Fruit fly (Drosophila melanogaster) whole organism, embryonic: Measurements from ENCODE around the gene ppk17.

Experiments used
- Antp ChIP-seq: fragments of 200-800 bp; sonication (Bioruptor generic); optimal IDR thresholded peaks from 3 replicates; lab custom pipeline; 2016; ENCODE audit warnings: missing biosample characterization, missing genetic modification characterization
- Bgb ChIP-seq: fragments of 200-800 bp; sonication (Bioruptor generic); IDR thresholded peaks from 2 replicates; pipeline ENCODE4 v1.3.6; 2022; ENCODE audit warnings: missing biosample characterization, missing genetic modification characterization; ENCODE audit not compliant: partially characterized antibody
- CG1024 ChIP-seq: fragments of 200-800 bp; sonication (Bioruptor generic); IDR thresholded peaks from 2 replicates; pipeline ENCODE4 v1.3.6; 2022; ENCODE audit warnings: missing biosample characterization, missing genetic modification characterization
- CG10543 ChIP-seq: fragments of 200-800 bp; sonication (Bioruptor generic); optimal IDR thresholded peaks from 3 replicates; lab custom pipeline; 2017; ENCODE audit warnings: missing biosample characterization, mild to moderate bottlenecking, missing genetic modification characterization, moderate library complexity
- CG11723 ChIP-seq: fragments of 200-800 bp; sonication (Bioruptor generic); optimal IDR thresholded peaks from 2 replicates; lab custom pipeline; 2017; ENCODE audit warnings: missing biosample characterization, mild to moderate bottlenecking, missing genetic modification characterization
- CG12071 ChIP-seq: fragments of 200-800 bp; sonication (Bioruptor generic); optimal IDR thresholded peaks from 3 replicates; lab custom pipeline; 2018; ENCODE audit warnings: missing biosample characterization, mild to moderate bottlenecking, missing genetic modification characterization
- CG15696 ChIP-seq: fragments of 200-800 bp; sonication (Bioruptor generic); optimal IDR thresholded peaks from 2 replicates; lab custom pipeline; 2019; ENCODE audit warnings: missing biosample characterization, mild to moderate bottlenecking, missing genetic modification characterization, moderate library complexity
- CG17385 ChIP-seq: fragments of 200-800 bp; sonication (Bioruptor generic); optimal IDR thresholded peaks from 3 replicates; lab custom pipeline; 2018; ENCODE audit warnings: missing biosample characterization, mild to moderate bottlenecking, missing genetic modification characterization
- CG18599 ChIP-seq: fragments of 200-800 bp; sonication (Bioruptor generic); optimal IDR thresholded peaks from 3 replicates; lab custom pipeline; 2017; ENCODE audit warnings: missing biosample characterization, missing genetic modification characterization, mild to moderate bottlenecking, moderate library complexity, missing genetic modification reagents
- CG2116 ChIP-seq: fragments of 200-800 bp; sonication (Bioruptor generic); optimal IDR thresholded peaks from 3 replicates; lab custom pipeline; 2018; ENCODE audit warnings: missing biosample characterization, mild to moderate bottlenecking, missing genetic modification characterization
- CG31365 ChIP-seq: fragments of 200-800 bp; sonication (Bioruptor generic); optimal IDR thresholded peaks from 2 replicates; lab custom pipeline; 2018; ENCODE audit warnings: missing biosample characterization, mild to moderate bottlenecking, missing genetic modification characterization
- CG3847 ChIP-seq: fragments of 200-800 bp; sonication (Bioruptor generic); IDR thresholded peaks from 2 replicates; pipeline ENCODE4 v1.3.6; 2022; ENCODE audit warnings: missing biosample characterization, missing genetic modification characterization
- CG4617 ChIP-seq: fragments of 200-800 bp; sonication (Bioruptor generic); optimal IDR thresholded peaks from 3 replicates; lab custom pipeline; 2016; ENCODE audit warnings: missing biosample characterization, missing genetic modification characterization, borderline replicate concordance
- CG6683 ChIP-seq: fragments of 200-800 bp; sonication (Bioruptor generic); optimal IDR thresholded peaks from 2 replicates; lab custom pipeline; 2017; ENCODE audit warnings: missing biosample characterization, mild to moderate bottlenecking, missing genetic modification characterization, missing genetic modification reagents
- CG9609 ChIP-seq: fragments of 200-800 bp; sonication (Bioruptor generic); optimal IDR thresholded peaks from 3 replicates; lab custom pipeline; 2016; ENCODE audit warnings: missing biosample characterization, missing genetic modification characterization
- CG9932 ChIP-seq: fragments of 200-800 bp; sonication (Bioruptor generic); IDR thresholded peaks from 2 replicates; pipeline ENCODE4 v1.3.6; 2022; ENCODE audit warnings: missing biosample characterization, missing genetic modification characterization
- D ChIP-seq, 2 experiments: fragments of 200-800 bp in 1 of 2; fragments of >200 bp in 1 of 2; sonication (Bioruptor generic) in 1 of 2; optimal IDR thresholded peaks; 2 replicates in 1 of 2; 3 replicates in 1 of 2; lab custom pipeline; 2017; ENCODE audit warnings: mild to moderate bottlenecking in 1 of 2, missing biosample characterization in 1 of 2, missing genetic modification characterization in 1 of 2, missing genetic modification reagents in 1 of 2
- Dip2 ChIP-seq: fragments of 200-800 bp; sonication (Bioruptor generic); IDR thresholded peaks from 2 replicates; pipeline ENCODE4 v1.3.6; 2022; ENCODE audit warnings: missing biosample characterization, missing genetic modification characterization
- Doc2 ChIP-seq: fragments of 200-800 bp; sonication (Bioruptor generic); IDR thresholded peaks from 2 replicates; pipeline ENCODE4 v1.3.6; 2022; ENCODE audit warnings: missing biosample characterization, missing genetic modification characterization
- Dp ChIP-seq: fragments of 200-800 bp; sonication (Bioruptor generic); optimal IDR thresholded peaks from 2 replicates; lab custom pipeline; 2018; ENCODE audit warnings: missing biosample characterization, mild to moderate bottlenecking, missing genetic modification characterization, moderate library complexity
- Gug ChIP-seq: fragments of 200-800 bp; sonication (Bioruptor generic); IDR thresholded peaks from 4 replicates; pipeline ENCODE4 v1.3.6; 2022; ENCODE audit warnings: missing biosample characterization, missing genetic modification characterization
- H2.0 ChIP-seq: fragments of 200-800 bp; sonication (Bioruptor generic); IDR thresholded peaks from 2 replicates; pipeline ENCODE4 v1.3.6; 2022; ENCODE audit warnings: missing biosample characterization, missing genetic modification characterization
- Hmx ChIP-seq: fragments of 200-800 bp; sonication (Bioruptor generic); optimal IDR thresholded peaks from 2 replicates; lab custom pipeline; 2016; ENCODE audit warnings: missing biosample characterization, missing genetic modification characterization
- Max ChIP-seq: fragments of 200-800 bp; sonication (Bioruptor generic); optimal IDR thresholded peaks from 2 replicates; lab custom pipeline; 2016; ENCODE audit warnings: missing biosample characterization, mild to moderate bottlenecking, missing genetic modification characterization
- Optix ChIP-seq: fragments of 200-800 bp; sonication (Bioruptor generic); IDR thresholded peaks from 3 replicates; pipeline ENCODE4 v1.3.6; 2022; ENCODE audit warnings: missing biosample characterization, missing genetic modification characterization
- Ptx1 ChIP-seq: fragments of 200-800 bp; sonication (Bioruptor generic); IDR thresholded peaks from 2 replicates; pipeline ENCODE4 v1.3.6; 2022; ENCODE audit warnings: missing biosample characterization, missing genetic modification characterization
- Tbp ChIP-seq: fragments of >200 bp; optimal IDR thresholded peaks from 2 replicates; lab custom pipeline; 2018; ENCODE audit warnings: missing biosample characterization, missing genetic modification characterization
- Xrp1 ChIP-seq: fragments of 200-800 bp; sonication (Bioruptor generic); IDR thresholded peaks from 2 replicates; pipeline ENCODE4 v1.3.6; 2022; ENCODE audit warnings: missing biosample characterization, missing genetic modification characterization
- ap ChIP-seq: fragments of 200-800 bp; sonication (Bioruptor generic); IDR thresholded peaks from 2 replicates; pipeline ENCODE4 v1.3.6; 2022; ENCODE audit warnings: missing biosample characterization, missing genetic modification characterization
- ara ChIP-seq: fragments of 200-800 bp; sonication (Bioruptor generic); IDR thresholded peaks from 2 replicates; pipeline ENCODE4 v1.3.6; 2022; ENCODE audit warnings: missing biosample characterization, missing genetic modification characterization
- az2 ChIP-seq: fragments of 200-800 bp; sonication (Bioruptor generic); optimal IDR thresholded peaks from 3 replicates; lab custom pipeline; 2016; ENCODE audit warnings: missing biosample characterization, missing genetic modification characterization
- bowl ChIP-seq: fragments of 200-800 bp; sonication (Bioruptor generic); IDR thresholded peaks from 2 replicates; pipeline ENCODE4 v1.3.6; 2022; ENCODE audit warnings: missing biosample characterization, missing genetic modification characterization
- cg ChIP-seq: fragments of 200-800 bp; sonication (Bioruptor generic); optimal IDR thresholded peaks from 3 replicates; lab custom pipeline; 2019; ENCODE audit warnings: missing biosample characterization, mild to moderate bottlenecking, missing genetic modification characterization, moderate library complexity
- chif ChIP-seq, 2 experiments: fragments of 200-800 bp; sonication (Bioruptor generic); optimal IDR thresholded peaks; 3 replicates each; lab custom pipeline; 2016; ENCODE audit warnings: missing biosample characterization in 2 of 2, missing genetic modification characterization in 2 of 2
- fd64A ChIP-seq: fragments of 200-800 bp; sonication (Bioruptor generic); optimal IDR thresholded peaks from 3 replicates; lab custom pipeline; 2018; ENCODE audit warnings: missing biosample characterization, mild to moderate bottlenecking, missing genetic modification characterization
- fu2 ChIP-seq: fragments of 200-800 bp; sonication (Bioruptor generic); optimal IDR thresholded peaks from 2 replicates; lab custom pipeline; 2016; ENCODE audit warnings: missing biosample characterization, missing genetic modification characterization
- gt ChIP-seq: fragments of 200-800 bp; sonication (Bioruptor generic); IDR thresholded peaks from 2 replicates; pipeline ENCODE4 v1.3.6; 2022; ENCODE audit warnings: missing biosample characterization, missing genetic modification characterization
- hkb ChIP-seq, 2 experiments: fragments of 200-800 bp in 1 of 2; fragments of >200 bp in 1 of 2; sonication (Bioruptor generic) in 1 of 2; IDR thresholded peaks in 1 of 2; optimal IDR thresholded peaks in 1 of 2; 2 replicates each; pipeline versions ENCODE4 v1.3.6 to Lab custom; 2017 to 2022; ENCODE audit warnings: missing biosample characterization in 1 of 2, missing genetic modification characterization in 1 of 2
- lilli ChIP-seq: fragments of 200-800 bp; sonication (Bioruptor generic); optimal IDR thresholded peaks from 3 replicates; lab custom pipeline; 2016; ENCODE audit warnings: missing biosample characterization, missing genetic modification characterization
- mam ChIP-seq: fragments of 200-800 bp; sonication (Bioruptor generic); optimal IDR thresholded peaks from 3 replicates; lab custom pipeline; 2016; ENCODE audit warnings: missing biosample characterization, missing genetic modification characterization
- pb ChIP-seq: fragments of 200-800 bp; sonication (Bioruptor generic); optimal IDR thresholded peaks from 3 replicates; lab custom pipeline; 2016; ENCODE audit warnings: missing biosample characterization, missing genetic modification characterization
- pho ChIP-seq: fragments of 200-800 bp; sonication (Bioruptor generic); optimal IDR thresholded peaks from 2 replicates; lab custom pipeline; 2016; ENCODE audit warnings: missing biosample characterization, missing genetic modification characterization
- pita ChIP-seq: fragments of 200-800 bp; sonication (Bioruptor generic); optimal IDR thresholded peaks from 2 replicates; lab custom pipeline; 2017; ENCODE audit warnings: missing biosample characterization, mild to moderate bottlenecking, missing genetic modification characterization
- pzg ChIP-seq: fragments of 200-800 bp; sonication (Bioruptor generic); optimal IDR thresholded peaks from 3 replicates; lab custom pipeline; 2018; ENCODE audit warnings: missing biosample characterization, mild to moderate bottlenecking, missing genetic modification characterization, moderate library complexity
- sima ChIP-seq: fragments of 200-800 bp; sonication (Bioruptor generic); optimal IDR thresholded peaks from 2 replicates; lab custom pipeline; 2016; ENCODE audit warnings: missing biosample characterization, missing genetic modification characterization
- trh ChIP-seq: fragments of 200-800 bp; sonication (Bioruptor generic); optimal IDR thresholded peaks from 2 replicates; lab custom pipeline; 2016; ENCODE audit warnings: missing biosample characterization, missing genetic modification characterization
- unpg ChIP-seq: fragments of 200-800 bp; sonication (Bioruptor generic); optimal IDR thresholded peaks from 3 replicates; lab custom pipeline; 2018; ENCODE audit warnings: missing biosample characterization, mild to moderate bottlenecking, missing genetic modification characterization, moderate library complexity
- wdn ChIP-seq: fragments of 200-800 bp; sonication (Bioruptor generic); IDR thresholded peaks from 2 replicates; pipeline ENCODE4 v1.3.6; 2022; ENCODE audit warnings: missing biosample characterization, missing genetic modification characterization

The ppk17 gene

dm6 chr2L:16720707-16721700 is 39.4 kb downstream of the ppk17 start (continued):
- peak; percentile 93 for TF ChIP-seq CG9932
- TF ChIP-seq lilli (GFP tag; lab: Kevin White, UChicago), result peak; percentile 88
- peak; percentile 77 for TF ChIP-seq fd64A (GFP tag; lab: Kevin White, UChicago)
- TF ChIP-seq ara (GFP tag; lab: Robert Waterston, UW), result peak; percentile 96
- peak; percentile 79 for TF ChIP-seq pho (GFP tag; lab: Kevin White, UChicago)
- peak; percentile 74 for TF ChIP-seq trh (GFP tag; lab: Kevin White, UChicago)
- peak; percentile 92 for TF ChIP-seq CG18599 (GFP tag; lab: Kevin White, UChicago)
- TF ChIP-seq mam (GFP tag; lab: Kevin White, UChicago), result peak; percentile 56
- peak; percentile 91 for TF ChIP-seq CG3847 (GFP tag; lab: Robert Waterston, UW)
- no peak for TF ChIP-seq Bgb (GFP tag; lab: Robert Waterston, UW)
- peak; percentile 59 to 87 for TF ChIP-seq chif (GFP tag; optimal IDR thresholded peaks at IDR 0.05; lab: Kevin White, UChicago)
- TF ChIP-seq H2.0, result peak; percentile 93
- peak; percentile 46 for TF ChIP-seq fu2 (GFP tag; lab: Kevin White, UChicago)
- peak; percentile 98 for TF ChIP-seq Xrp1 (GFP tag; lab: Robert Waterston, UW)
- TF ChIP-seq cg, result peak; percentile 57
- peak; percentile 46 for TF ChIP-seq CG31365 (tag; lab: Kevin White, UChicago)
- TF ChIP-seq pita (GFP tag; lab: Kevin White, UChicago), result no peak
- TF ChIP-seq az2 (GFP tag; lab: Kevin White, UChicago), result peak; percentile 79
- TF ChIP-seq Antp (GFP tag; lab: Kevin White, UChicago), result peak; percentile 61
- TF ChIP-seq bowl, result peak; percentile 91
- TF ChIP-seq CG12071 (GFP tag; lab: Kevin White, UChicago), result peak; percentile 76
- TF ChIP-seq pzg, result peak; percentile 3
- no peak for TF ChIP-seq D (optimal IDR thresholded peaks at IDR 0.05; lab: Kevin White, UChicago)
- TF ChIP-seq D (GFP tag; optimal IDR thresholded peaks at IDR 0.05; lab: Kevin White, UChicago), result peak; percentile 91
- TF ChIP-seq CG1024 (GFP tag; lab: Robert Waterston, UW), result peak; percentile 83
- TF ChIP-seq CG2116, result peak; percentile 64
- peak; percentile 82 for TF ChIP-seq CG6683 (GFP tag; lab: Kevin White, UChicago)
- TF ChIP-seq gt (GFP tag; lab: Robert Waterston, UW), result peak; percentile 88
- TF ChIP-seq Doc2 (GFP tag; lab: Robert Waterston, UW), result no peak; the same call in 1 of the 2 replicates
- peak; percentile 75 for TF ChIP-seq Optix (GFP tag; lab: Robert Waterston, UW)
- TF ChIP-seq CG4617 (GFP tag; lab: Kevin White, UChicago), result peak; percentile 58
- peak; percentile 86 for TF ChIP-seq CG17385
- peak; percentile 22 for TF ChIP-seq pb
- TF ChIP-seq Dp (GFP tag; lab: Kevin White, UChicago), result no peak
- TF ChIP-seq wdn, result peak; percentile 85
- no peak for TF ChIP-seq Tbp
- TF ChIP-seq CG15696 (tag; lab: Kevin White, UChicago), result peak; percentile 76
- TF ChIP-seq sima (GFP tag; lab: Kevin White, UChicago), result peak; percentile 42
- TF ChIP-seq Gug (GFP tag; lab: Robert Waterston, UW), result peak; percentile 90
- TF ChIP-seq CG10543 (GFP tag; lab: Kevin White, UChicago), result no peak
- TF ChIP-seq hkb (optimal IDR thresholded peaks at IDR 0.05; lab: Kevin White, UChicago), result no peak
- TF ChIP-seq hkb (GFP tag; IDR thresholded peaks at IDR 0.05; lab: Robert Waterston, UW), result peak; percentile 94
- peak; percentile 74 for TF ChIP-seq Hmx
- peak; percentile 49; the same call in 1 of the 2 replicates for TF ChIP-seq Dip2
- TF ChIP-seq CG11723 (GFP tag; lab: Kevin White, UChicago), result peak; percentile 84
- peak; percentile 93 for TF ChIP-seq ap (GFP tag; lab: Robert Waterston, UW)
- TF ChIP-seq CG9609 (GFP tag; lab: Kevin White, UChicago), result peak; percentile 34
- peak; percentile 92 for TF ChIP-seq Max
- TF ChIP-seq Ptx1, result peak; percentile 97
- TF ChIP-seq unpg, result peak; percentile 88
